Fruit fly (Drosophila melanogaster) whole organism, wandering third instar larva: Measurements from ENCODE around the gene CG32249.
A peak's percentile ranks its signal among the peaks of the same experiment; 100 is the strongest.

Source experiments
- Abd-B ChIP-seq: fragments of >200 bp; optimal IDR thresholded peaks from 2 replicates; lab custom pipeline; 2017; ENCODE audit warnings: missing biosample characterization, missing genetic modification characterization
- CG32264 ChIP-seq: fragments of 200-800 bp; sonication (Bioruptor generic); optimal IDR thresholded peaks from 2 replicates; lab custom pipeline; 2016; ENCODE audit warnings: missing biosample characterization, missing genetic modification characterization
- CG9705 ChIP-seq: fragments of 200-800 bp; sonication (Bioruptor generic); optimal IDR thresholded peaks from 2 replicates; lab custom pipeline; 2018; ENCODE audit warnings: missing biosample characterization, mild to moderate bottlenecking, missing genetic modification characterization
- CrebA ChIP-seq: fragments of 200-800 bp; sonication (Bioruptor generic); optimal IDR thresholded peaks from 2 replicates; lab custom pipeline; 2016; ENCODE audit warnings: missing biosample characterization, mild to moderate bottlenecking, missing genetic modification characterization, borderline replicate concordance
- Dfd ChIP-seq: fragments of >200 bp; optimal IDR thresholded peaks from 2 replicates; lab custom pipeline; 2017; ENCODE audit warnings: missing biosample characterization, missing genetic modification characterization
- Dif ChIP-seq: fragments of 200-275, 200-300 bp; sonication (Bioruptor generic); optimal IDR thresholded peaks from 2 replicates; lab custom pipeline; 2018; ENCODE audit warnings: missing biosample characterization, missing genetic modification characterization; ENCODE audit not compliant: partially characterized antibody
- GATAd ChIP-seq: sonication (Bioruptor generic); optimal IDR thresholded peaks from 2 replicates; lab custom pipeline; 2016; ENCODE audit warnings: missing biosample characterization, missing genetic modification characterization
- HLH106 ChIP-seq: fragments of 200-800 bp; optimal IDR thresholded peaks from 3 replicates; lab custom pipeline; 2019; ENCODE audit warnings: missing biosample characterization, mild to moderate bottlenecking, missing genetic modification characterization, moderate library complexity
- Hnf4 ChIP-seq: fragments of 200-800 bp; sonication (Bioruptor generic); optimal IDR thresholded peaks from 2 replicates; lab custom pipeline; 2016; ENCODE audit warnings: missing biosample characterization, mild to moderate bottlenecking, missing genetic modification characterization
- Hr78 ChIP-seq: fragments of >200 bp; optimal IDR thresholded peaks from 2 replicates; lab custom pipeline; 2017; ENCODE audit warnings: missing biosample characterization, missing genetic modification characterization
- Hr83 ChIP-seq: fragments of 200-300 bp; sonication (Bioruptor generic); optimal IDR thresholded peaks from 2 replicates; lab custom pipeline; 2016; ENCODE audit warnings: missing biosample characterization, mild to moderate bottlenecking, missing genetic modification characterization, moderate library complexity; ENCODE audit not compliant: poor library complexity, severe bottlenecking
- Jra ChIP-seq: sonication (Bioruptor generic); optimal IDR thresholded peaks from 2 replicates; lab custom pipeline; 2016; ENCODE audit warnings: missing biosample characterization, missing genetic modification characterization
- Myc ChIP-seq: fragments of >200 bp; optimal IDR thresholded peaks from 2 replicates; lab custom pipeline; 2017
- OdsH ChIP-seq: fragments of 200-800 bp; sonication (Bioruptor generic); optimal IDR thresholded peaks from 2 replicates; lab custom pipeline; 2016; ENCODE audit warnings: missing biosample characterization, mild to moderate bottlenecking, missing genetic modification characterization
- Rel ChIP-seq, 2 experiments: fragments of 200-800 bp; sonication (Bioruptor generic) in 1 of 2; optimal IDR thresholded peaks; 2 replicates in 1 of 2; 3 replicates in 1 of 2; lab custom pipeline; 2016 to 2019; ENCODE audit warnings: mild to moderate bottlenecking in 2 of 2, missing biosample characterization in 2 of 2, missing genetic modification characterization in 2 of 2, moderate library complexity in 1 of 2
- Vsx2 ChIP-seq: fragments of 200-300, 225-300 bp; sonication (Bioruptor generic); optimal IDR thresholded peaks from 2 replicates; lab custom pipeline; 2018; ENCODE audit warnings: missing biosample characterization, missing genetic modification characterization; ENCODE audit not compliant: partially characterized antibody
- br ChIP-seq: fragments of 200-800 bp; sonication (Bioruptor generic); optimal IDR thresholded peaks from 2 replicates; lab custom pipeline; 2016; ENCODE audit warnings: missing biosample characterization, missing genetic modification characterization
- brk ChIP-seq: fragments of 200-800 bp; sonication (Bioruptor generic); optimal IDR thresholded peaks from 2 replicates; lab custom pipeline; 2016; ENCODE audit warnings: missing biosample characterization, mild to moderate bottlenecking, missing genetic modification characterization
- dl ChIP-seq, 2 experiments: fragments of 175-275, 200-275 bp in 1 of 2; fragments of 200-275 bp in 1 of 2; sonication (Bioruptor generic); optimal IDR thresholded peaks; lab custom pipeline; 2018; ENCODE audit warnings: mild to moderate bottlenecking in 2 of 2, missing biosample characterization in 2 of 2, missing genetic modification characterization in 2 of 2, moderate library complexity in 2 of 2; ENCODE audit not compliant: partially characterized antibody in 2 of 2, insufficient read depth in 1 of 2
- dmrt93B ChIP-seq: fragments of 200-800 bp; sonication (Bioruptor generic); optimal IDR thresholded peaks from 2 replicates; lab custom pipeline; 2018; ENCODE audit warnings: missing biosample characterization, mild to moderate bottlenecking, missing genetic modification characterization
- foxo ChIP-seq, 2 experiments: fragments of 200-800 bp; sonication (Bioruptor generic); optimal IDR thresholded peaks; 2 replicates in 1 of 2; 3 replicates in 1 of 2; lab custom pipeline; 2016 to 2017; ENCODE audit warnings: missing biosample characterization in 2 of 2, missing genetic modification characterization in 2 of 2
- fru ChIP-seq: fragments of 200-800 bp; sonication (Bioruptor generic); optimal IDR thresholded peaks from 3 replicates; lab custom pipeline; 2016; ENCODE audit warnings: missing biosample characterization, mild to moderate bottlenecking, missing genetic modification characterization
- h ChIP-seq: fragments of 200-800 bp; sonication (Bioruptor generic); optimal IDR thresholded peaks from 3 replicates; lab custom pipeline; 2016; ENCODE audit warnings: missing biosample characterization, mild to moderate bottlenecking, missing genetic modification characterization
- jim ChIP-seq: fragments of 175-275, 200-325 bp; sonication (Bioruptor generic); optimal IDR thresholded peaks from 2 replicates; lab custom pipeline; 2016; ENCODE audit warnings: missing biosample characterization, mild to moderate bottlenecking, missing genetic modification characterization
- lola ChIP-seq: fragments of >200 bp; optimal IDR thresholded peaks from 2 replicates; lab custom pipeline; 2017; ENCODE audit warnings: missing biosample characterization, missing genetic modification characterization
- pan ChIP-seq: fragments of >200 bp; optimal IDR thresholded peaks from 2 replicates; lab custom pipeline; 2017
- psq ChIP-seq: fragments of 200-800 bp; sonication (Bioruptor generic); optimal IDR thresholded peaks from 3 replicates; lab custom pipeline; 2017; ENCODE audit warnings: missing biosample characterization, mild to moderate bottlenecking, missing genetic modification characterization, moderate library complexity
- rgr ChIP-seq: fragments of 200-800 bp; sonication (Bioruptor generic); optimal IDR thresholded peaks from 3 replicates; lab custom pipeline; 2016; ENCODE audit warnings: missing biosample characterization, mild to moderate bottlenecking, missing genetic modification characterization
- sage ChIP-seq: fragments of 200-800 bp; sonication (Bioruptor generic); optimal IDR thresholded peaks from 2 replicates; lab custom pipeline; 2016; ENCODE audit warnings: missing biosample characterization, mild to moderate bottlenecking, missing genetic modification characterization
- sv ChIP-seq: fragments of 200-800 bp; sonication (Bioruptor generic); optimal IDR thresholded peaks from 3 replicates; lab custom pipeline; 2016; ENCODE audit warnings: missing biosample characterization, missing genetic modification characterization
- tai ChIP-seq: sonication (Bioruptor generic); optimal IDR thresholded peaks from 2 replicates; lab custom pipeline; 2016; ENCODE audit warnings: missing biosample characterization, missing genetic modification characterization
- usp ChIP-seq: fragments of >200 bp; optimal IDR thresholded peaks from 2 replicates; lab custom pipeline; 2017; ENCODE audit warnings: missing biosample characterization, missing genetic modification characterization
- woc ChIP-seq: sonication (Bioruptor generic); optimal IDR thresholded peaks from 2 replicates; lab custom pipeline; 2016; ENCODE audit warnings: missing biosample characterization, mild to moderate bottlenecking, missing genetic modification characterization

CG32249 gene

dm6 chr3L:4494603-4495002 is 24.8 kb downstream of the CG32249 start (continued):
- TF ChIP-seq lola (GFP tag; lab: Kevin White, UChicago) (no peak), foxo (GFP tag; optimal IDR thresholded peaks at IDR 0.05; lab: Kevin White, UChicago) (peak in 1 of 2 experiments; percentile 74), fru (GFP tag; lab: Kevin White, UChicago) (peak; percentile 71), dl (GFP tag; optimal IDR thresholded peaks at IDR 0.05; lab: Kevin White, UChicago; ENCODE audit: insufficient read depth in 1 of 2, partially characterized antibody in 2 of 2) (no peak), pan (no peak), Dif (GFP tag; lab: Kevin White, UChicago) (no peak)

dm6 chr3L:4497677-4498076 is 27.9 kb downstream of the CG32249 start, which contains the start of gene CG13721:
CG13721 (minus strand) TSS chr3L:4497777.
- TF ChIP-seq HLH106 (tag; lab: Kevin White, UChicago) (no peak), CG9705 (GFP tag; lab: Kevin White, UChicago) (no peak), h (GFP tag; lab: Kevin White, UChicago) (no peak), Jra (no peak), Hnf4 (GFP tag; lab: Kevin White, UChicago) (no peak), jim (no peak), brk (GFP tag; lab: Kevin White, UChicago) (no peak), foxo (GFP tag; optimal IDR thresholded peaks at IDR 0.05; lab: Kevin White, UChicago) (no peak), Myc (lab: Kevin White, UChicago) (no peak), OdsH (GFP tag; lab: Kevin White, UChicago) (no peak), usp (no peak), woc (GFP tag; lab: Kevin White, UChicago) (no peak), GATAd (no peak), Rel (GFP tag; optimal IDR thresholded peaks at IDR 0.05; lab: Kevin White, UChicago) (no peak), Rel (tag; optimal IDR thresholded peaks at IDR 0.05; lab: Kevin White, UChicago) (no peak), Dfd (no peak)

- TF ChIP-seq br (GFP tag; lab: Kevin White, UChicago) (no peak), foxo (GFP tag; optimal IDR thresholded peaks at IDR 0.05; lab: Kevin White, UChicago) (no peak), fru (GFP tag; lab: Kevin White, UChicago) (no peak), psq (GFP tag; lab: Kevin White, UChicago) (no peak)
Measured at dm6 chr3L:4500400-4500799, 30.6 kb downstream of the CG32249 start, which contains the start of gene CG13720. CG13720 (minus strand) TSS chr3L:4500500.

- TF ChIP-seq woc (GFP tag; lab: Kevin White, UChicago) (no peak), Abd-B (GFP tag; lab: Kevin White, UChicago) (no peak), CrebA (no peak), HLH106 (tag; lab: Kevin White, UChicago) (no peak), sv (GFP tag; lab: Kevin White, UChicago) (no peak), foxo (GFP tag; optimal IDR thresholded peaks at IDR 0.05; lab: Kevin White, UChicago) (no peak), Hr78 (no peak), Hr83 (GFP tag; lab: Kevin White, UChicago) (no peak), Myc (lab: Kevin White, UChicago) (no peak), Hnf4 (GFP tag; lab: Kevin White, UChicago) (no peak), Dfd (no peak), CG32264 (no peak)
Measured at dm6 chr3L:4501406-4501805, 31.6 kb downstream of the CG32249 start.

- TF ChIP-seq jim (no peak), OdsH (GFP tag; lab: Kevin White, UChicago) (no peak), dl (GFP tag; optimal IDR thresholded peaks at IDR 0.05; lab: Kevin White, UChicago; ENCODE audit: insufficient read depth in 1 of 2, partially characterized antibody in 2 of 2) (no peak), foxo (GFP tag; optimal IDR thresholded peaks at IDR 0.05; lab: Kevin White, UChicago) (no peak), Hr78 (no peak), Dfd (no peak), Vsx2 (GFP tag; lab: Kevin White, UChicago) (no peak), tai (GFP tag; lab: Kevin White, UChicago) (no peak), GATAd (no peak), Rel (GFP tag; optimal IDR thresholded peaks at IDR 0.05; lab: Kevin White, UChicago) (no peak), Rel (tag; optimal IDR thresholded peaks at IDR 0.05; lab: Kevin White, UChicago) (no peak), psq (GFP tag; lab: Kevin White, UChicago) (no peak), sage (GFP tag; lab: Kevin White, UChicago) (no peak), sv (GFP tag; lab: Kevin White, UChicago) (no peak), dmrt93B (GFP tag; lab: Kevin White, UChicago) (no peak), woc (GFP tag; lab: Kevin White, UChicago) (no peak), CG32264 (no peak), rgr (GFP tag; lab: Kevin White, UChicago) (no peak), h (GFP tag; lab: Kevin White, UChicago) (no peak)
Measured at dm6 chr3L:4507846-4508245, 38.0 kb downstream of the CG32249 start.
